Worm (Caenorhabditis elegans) whole organism, young adult: ENCODE results near the gene ztf-7.

Experiments
- F10E7.11 ChIP-seq: sonication (generic microtip); optimal IDR thresholded peaks from 2 replicates; lab custom pipeline; 2017; ENCODE audit warnings: mild to moderate bottlenecking, missing genetic modification characterization, moderate library complexity, missing compliant biosample characterization
- F23B12.7 ChIP-seq: sonication (generic microtip); optimal IDR thresholded peaks from 2 replicates; lab custom pipeline; 2017; ENCODE audit warnings: missing genetic modification characterization, mild to moderate bottlenecking, missing compliant biosample characterization, antibody characterized with exemption, moderate library complexity; ENCODE audit not compliant: insufficient read depth
- F49E8.2 ChIP-seq: sonication (generic microtip); optimal IDR thresholded peaks from 3 replicates; lab custom pipeline; 2017; ENCODE audit warnings: missing genetic modification characterization, mild to moderate bottlenecking, missing compliant biosample characterization, antibody characterized with exemption, moderate library complexity; ENCODE audit not compliant: insufficient read depth
- F57A8.1 ChIP-seq: fragments of 200-800 bp; sonication (Bioruptor generic); optimal IDR thresholded peaks from 2 replicates; lab custom pipeline; 2018; ENCODE audit warnings: mild to moderate bottlenecking, missing genetic modification characterization, moderate library complexity, missing compliant biosample characterization
- K11D2.4 ChIP-seq: fragments of 200-800 bp; sonication (Bioruptor generic); IDR thresholded peaks from 2 replicates; pipeline ENCODE4 v1.3.6; 2022; ENCODE audit warnings: missing genetic modification reagents, missing genetic modification characterization, missing compliant biosample characterization
- T07F8.4 ChIP-seq: sonication (generic microtip); optimal IDR thresholded peaks from 2 replicates; lab custom pipeline; 2016; ENCODE audit warnings: mild to moderate bottlenecking, missing genetic modification characterization, moderate library complexity, missing compliant biosample characterization
- Y56A3A.18 ChIP-seq: fragments of 200-800 bp; sonication (Bioruptor generic); IDR thresholded peaks from 2 replicates; pipeline ENCODE4 v1.3.6; 2022; ENCODE audit warnings: missing genetic modification reagents, missing genetic modification characterization, missing compliant biosample characterization
- Y67H2A.10 ChIP-seq: fragments of 200-800 bp; sonication (Bioruptor generic); conservative IDR thresholded peaks from 2 replicates; pipeline ENCODE4 v1.3.6; 2022; ENCODE audit warnings: missing genetic modification reagents, missing genetic modification characterization, missing compliant biosample characterization
- Y95B8A.8 ChIP-seq: fragments of 200-800 bp; sonication (Bioruptor generic); IDR thresholded peaks from 2 replicates; pipeline ENCODE4 v1.3.6; 2022; ENCODE audit warnings: missing genetic modification reagents, missing genetic modification characterization, missing compliant biosample characterization
- ZK185.1 ChIP-seq: sonication (generic microtip); optimal IDR thresholded peaks from 2 replicates; lab custom pipeline; 2016; ENCODE audit warnings: mild to moderate bottlenecking, missing genetic modification characterization, missing compliant biosample characterization; ENCODE audit not compliant: poor library complexity, severe bottlenecking
- ama-1 ChIP-seq, 3 experiments: fragments of 150-350 bp in 1 of 3; sonication (generic microtip) in 2 of 3; optimal IDR thresholded peaks; 2 replicates each; lab custom pipeline; 2014 to 2018; ENCODE audit warnings: missing biosample characterization in 2 of 3, missing genetic modification characterization in 2 of 3, missing genetic modification reagents in 2 of 3
- atf-7 ChIP-seq: sonication (generic microtip); optimal IDR thresholded peaks from 2 replicates; lab custom pipeline; 2017; ENCODE audit warnings: mild to moderate bottlenecking, missing genetic modification characterization, missing compliant biosample characterization
- athp-1 ChIP-seq: sonication (generic microtip); optimal IDR thresholded peaks from 2 replicates; lab custom pipeline; 2017; ENCODE audit warnings: mild to moderate bottlenecking, missing genetic modification characterization, missing compliant biosample characterization
- attf-6 ChIP-seq: fragments of 200-800 bp; sonication (Bioruptor generic); IDR thresholded peaks from 2 replicates; pipeline ENCODE4 v1.3.6; 2022; ENCODE audit warnings: missing genetic modification reagents, missing genetic modification characterization, missing compliant biosample characterization
- ceh-27 ChIP-seq: fragments of 200-800 bp; sonication (Bioruptor generic); optimal IDR thresholded peaks from 2 replicates; lab custom pipeline; 2018; ENCODE audit warnings: mild to moderate bottlenecking, missing genetic modification characterization, moderate library complexity, missing compliant biosample characterization
- ets-4 ChIP-seq: fragments of 200-800 bp; sonication (Bioruptor generic); optimal IDR thresholded peaks from 2 replicates; lab custom pipeline; 2018; ENCODE audit warnings: mild to moderate bottlenecking, missing genetic modification characterization, missing compliant biosample characterization
- fkh-3 ChIP-seq: sonication (generic microtip); optimal IDR thresholded peaks from 2 replicates; lab custom pipeline; 2016; ENCODE audit warnings: mild to moderate bottlenecking, missing genetic modification characterization, missing compliant biosample characterization
- gei-17 ChIP-seq: fragments of 200-800 bp; sonication (Bioruptor generic); optimal IDR thresholded peaks from 2 replicates; lab custom pipeline; 2018; ENCODE audit warnings: mild to moderate bottlenecking, missing genetic modification characterization, missing compliant biosample characterization
- him-1 ChIP-seq: sonication (generic microtip); optimal IDR thresholded peaks from 2 replicates; lab custom pipeline; 2016; ENCODE audit warnings: missing genotype, missing genetic modification reagents, missing genetic modification characterization, missing compliant biosample characterization
- hmg-20 ChIP-seq: fragments of 200-800 bp; sonication (Bioruptor generic); IDR thresholded peaks from 2 replicates; pipeline ENCODE4 v1.3.6; 2022; ENCODE audit warnings: missing genetic modification reagents, missing genetic modification characterization, missing compliant biosample characterization
- lag-1 ChIP-seq: fragments of 200-800 bp; sonication (Bioruptor generic); IDR thresholded peaks from 2 replicates; pipeline ENCODE4 v1.3.6; 2022; ENCODE audit warnings: missing genetic modification reagents, missing genetic modification characterization, missing compliant biosample characterization
- let-526 ChIP-seq: fragments of 200-800 bp; sonication (Bioruptor generic); IDR thresholded peaks from 2 replicates; pipeline ENCODE4 v1.3.6; 2022; ENCODE audit warnings: missing genetic modification reagents, missing genetic modification characterization, missing compliant biosample characterization
- lin-26 ChIP-seq: fragments of 200-800 bp; sonication (Bioruptor generic); IDR thresholded peaks from 2 replicates; pipeline ENCODE4 v1.3.6; 2022; ENCODE audit warnings: missing genetic modification reagents, missing genetic modification characterization, missing compliant biosample characterization
- lin-54 ChIP-seq: fragments of 200-800 bp; sonication (Bioruptor generic); optimal IDR thresholded peaks from 2 replicates; lab custom pipeline; 2018; ENCODE audit warnings: mild to moderate bottlenecking, missing genetic modification characterization, missing compliant biosample characterization
- lsl-1 ChIP-seq: fragments of 200-800 bp; sonication (Bioruptor generic); optimal IDR thresholded peaks from 2 replicates; lab custom pipeline; 2018; ENCODE audit warnings: mild to moderate bottlenecking, missing genetic modification characterization, moderate library complexity, missing compliant biosample characterization
- madf-8 ChIP-seq: fragments of 200-800 bp; sonication (Bioruptor generic); conservative IDR thresholded peaks from 2 replicates; pipeline ENCODE4 v1.3.6; 2022; ENCODE audit warnings: missing genetic modification reagents, missing genetic modification characterization, missing compliant biosample characterization
- mel-28 ChIP-seq: sonication (generic microtip); optimal IDR thresholded peaks from 2 replicates; lab custom pipeline; 2016; ENCODE audit warnings: borderline replicate concordance, mild to moderate bottlenecking, missing genetic modification characterization, missing compliant biosample characterization
- mes-4 ChIP-seq: sonication (generic microtip); optimal IDR thresholded peaks from 2 replicates; lab custom pipeline; 2016; ENCODE audit warnings: missing genotype, missing genetic modification characterization, missing compliant biosample characterization
- nfya-1 ChIP-seq: sonication (generic microtip); optimal IDR thresholded peaks from 2 replicates; lab custom pipeline; 2017; ENCODE audit warnings: antibody characterized with exemption, missing compliant biosample characterization, missing genetic modification characterization, borderline replicate concordance; ENCODE audit not compliant: insufficient read depth
- nfyb-1 ChIP-seq: fragments of 200-800 bp; sonication (Bioruptor generic); IDR thresholded peaks from 2 replicates; pipeline ENCODE4 v1.3.6; 2022; ENCODE audit warnings: missing genetic modification reagents, missing genetic modification characterization, missing compliant biosample characterization
- nhr-120 ChIP-seq: fragments of 200-800 bp; sonication (Bioruptor generic); IDR thresholded peaks from 2 replicates; pipeline ENCODE4 v1.3.6; 2022; ENCODE audit warnings: missing genetic modification characterization, missing compliant biosample characterization
- nhr-179 ChIP-seq: sonication (generic microtip); optimal IDR thresholded peaks from 2 replicates; lab custom pipeline; 2016; ENCODE audit warnings: mild to moderate bottlenecking, missing genetic modification characterization, missing compliant biosample characterization
- nhr-80 ChIP-seq: sonication (generic microtip); optimal IDR thresholded peaks from 2 replicates; lab custom pipeline; 2016; ENCODE audit warnings: missing genetic modification characterization, missing compliant biosample characterization
- repo-1 ChIP-seq: sonication (generic microtip); optimal IDR thresholded peaks from 2 replicates; lab custom pipeline; 2017; ENCODE audit warnings: mild to moderate bottlenecking, missing genetic modification characterization, missing compliant biosample characterization
- rpc-1 ChIP-seq, 2 experiments: fragments of 150-350 bp in 1 of 2; sonication (generic microtip) in 1 of 2; optimal IDR thresholded peaks; 2 replicates each; lab custom pipeline; 2014 to 2018; ENCODE audit warnings: missing biosample characterization in 1 of 2, missing genetic modification characterization in 1 of 2, missing genetic modification reagents in 1 of 2, missing genotype in 1 of 2
- sea-2 ChIP-seq: fragments of 200-800 bp; sonication (Bioruptor generic); IDR thresholded peaks from 2 replicates; pipeline ENCODE4 v1.3.6; 2022; ENCODE audit warnings: missing genetic modification characterization, missing compliant biosample characterization
- ztf-18 ChIP-seq: sonication (generic microtip); optimal IDR thresholded peaks from 2 replicates; lab custom pipeline; 2016; ENCODE audit warnings: missing genotype, mild to moderate bottlenecking, missing genetic modification characterization, missing compliant biosample characterization
- ztf-28 ChIP-seq: fragments of 200-800 bp; sonication (Bioruptor generic); IDR thresholded peaks from 2 replicates; pipeline ENCODE4 v1.3.6; 2022; ENCODE audit warnings: missing genetic modification reagents, missing genetic modification characterization, missing compliant biosample characterization

ztf-7 gene

ce11 chrV:9801965-9802364 lies 12.5 kb upstream of the ztf-7 start, which contains the start of gene F46B6.10:
TSS of gene F46B6.10 (minus strand) at chrV:9802065.
- TF ChIP-seq athp-1 (tag; lab: Kevin White, UChicago): no peak
- no peak for TF ChIP-seq rpc-1 (optimal IDR thresholded peaks at IDR 0.05; lab: Kevin White, UChicago)
- TF ChIP-seq rpc-1 (tag; optimal IDR thresholded peaks at IDR 0.05; lab: Kevin White, UChicago): no peak
- no peak for TF ChIP-seq nhr-80 (tag; lab: Kevin White, UChicago)
- no peak for TF ChIP-seq madf-8 (GFP tag; lab: Robert Waterston, UW)
- no peak for TF ChIP-seq lin-54

- TF ChIP-seq T07F8.4 (tag; lab: Kevin White, UChicago): no peak
- no peak for TF ChIP-seq hmg-20 (GFP tag; lab: Robert Waterston, UW)
- TF ChIP-seq him-1 (tag; lab: Kevin White, UChicago): no peak
- no peak for TF ChIP-seq let-526 (GFP tag; lab: Robert Waterston, UW)
- no peak for TF ChIP-seq F49E8.2
- no peak for TF ChIP-seq repo-1 (tag; lab: Kevin White, UChicago)
- TF ChIP-seq Y95B8A.8: no peak
Measured at ce11 chrV:9799076-9799475, 9.6 kb upstream of the ztf-7 start, which contains the start of gene F46B6.13. TSS of gene F46B6.13 (minus strand) at chrV:9799176.

ce11 chrV:9798212-9798611 lies 8.7 kb upstream of the ztf-7 start:
- TF ChIP-seq sea-2 (GFP tag; lab: Robert Waterston, UW) (no peak), Y56A3A.18 (no peak), lin-26 (GFP tag; lab: Robert Waterston, UW) (no peak), nfya-1 (tag; lab: Kevin White, UChicago) (no peak), ZK185.1 (no peak), ztf-28 (GFP tag; lab: Robert Waterston, UW) (no peak), Y67H2A.10 (GFP tag; lab: Robert Waterston, UW) (no peak), K11D2.4 (GFP tag; lab: Robert Waterston, UW) (no peak), F57A8.1 (GFP tag; lab: Kevin White, UChicago) (no peak), nfyb-1 (GFP tag; lab: Robert Waterston, UW) (no peak), mes-4 (tag; lab: Kevin White, UChicago) (no peak), ets-4 (GFP tag; lab: Kevin White, UChicago) (no peak), F10E7.11 (no peak), lin-54 (no peak), lag-1 (GFP tag; lab: Robert Waterston, UW) (no peak), F23B12.7 (tag; lab: Kevin White, UChicago) (no peak), ceh-27 (no peak), gei-17 (GFP tag; lab: Kevin White, UChicago) (no peak), ztf-18 (tag; lab: Kevin White, UChicago) (no peak)

- TF ChIP-seq ama-1 (optimal IDR thresholded peaks at IDR 0.05; lab: Kevin White, UChicago): no peak
- no peak for TF ChIP-seq ama-1 (GFP tag; optimal IDR thresholded peaks at IDR 0.05; lab: Kevin White, UChicago)
- TF ChIP-seq attf-6 (GFP tag; lab: Robert Waterston, UW): no peak
- no peak for TF ChIP-seq F10E7.11
- no peak for TF ChIP-seq lsl-1 (GFP tag; lab: Kevin White, UChicago)
- no peak for TF ChIP-seq mel-28
- no peak for TF ChIP-seq K11D2.4 (GFP tag; lab: Robert Waterston, UW)
- no peak for TF ChIP-seq fkh-3
- TF ChIP-seq nhr-120 (GFP tag; lab: Robert Waterston, UW): no peak
- TF ChIP-seq F57A8.1 (GFP tag; lab: Kevin White, UChicago): no peak
- TF ChIP-seq atf-7 (tag; lab: Kevin White, UChicago): no peak
- no peak for TF ChIP-seq nhr-179 (tag; lab: Kevin White, UChicago)
- TF ChIP-seq athp-1 (tag; lab: Kevin White, UChicago): no peak
- TF ChIP-seq ztf-28 (GFP tag; lab: Robert Waterston, UW): no peak
Measured at ce11 chrV:9796562-9796961, 7.1 kb upstream of the ztf-7 start, which contains the start of gene F46B6.9. TSS of gene F46B6.9 (plus strand) at chrV:9796862.
